Fruit fly (Drosophila melanogaster) whole organism, wandering third instar larva: ENCODE results near the gene He.

Experiments used
- Abd-B ChIP-seq: fragments of >200 bp; optimal IDR thresholded peaks from 2 replicates; lab custom pipeline; 2017; ENCODE audit warnings: missing biosample characterization, missing genetic modification characterization
- CrebA ChIP-seq: fragments of 200-800 bp; sonication (Bioruptor generic); optimal IDR thresholded peaks from 2 replicates; lab custom pipeline; 2016; ENCODE audit warnings: missing biosample characterization, mild to moderate bottlenecking, missing genetic modification characterization, borderline replicate concordance
- Hr78 ChIP-seq: fragments of >200 bp; optimal IDR thresholded peaks from 2 replicates; lab custom pipeline; 2017; ENCODE audit warnings: missing biosample characterization, missing genetic modification characterization
- OdsH ChIP-seq: fragments of 200-800 bp; sonication (Bioruptor generic); optimal IDR thresholded peaks from 2 replicates; lab custom pipeline; 2016; ENCODE audit warnings: missing biosample characterization, mild to moderate bottlenecking, missing genetic modification characterization
- Sp1 ChIP-seq: fragments of 200-800 bp; sonication (Bioruptor generic); optimal IDR thresholded peaks from 3 replicates; lab custom pipeline; 2019; ENCODE audit warnings: missing biosample characterization, mild to moderate bottlenecking, missing genetic modification characterization, moderate library complexity
- dsf ChIP-seq: sonication (Bioruptor generic); optimal IDR thresholded peaks from 2 replicates; lab custom pipeline; 2016; ENCODE audit warnings: missing biosample characterization, missing genetic modification characterization, borderline replicate concordance
- fru ChIP-seq: fragments of 200-800 bp; sonication (Bioruptor generic); optimal IDR thresholded peaks from 3 replicates; lab custom pipeline; 2016; ENCODE audit warnings: missing biosample characterization, mild to moderate bottlenecking, missing genetic modification characterization
- pan ChIP-seq: fragments of >200 bp; optimal IDR thresholded peaks from 2 replicates; lab custom pipeline; 2017
- psq ChIP-seq: fragments of 200-800 bp; sonication (Bioruptor generic); optimal IDR thresholded peaks from 3 replicates; lab custom pipeline; 2017; ENCODE audit warnings: missing biosample characterization, mild to moderate bottlenecking, missing genetic modification characterization, moderate library complexity
- usp ChIP-seq: fragments of >200 bp; optimal IDR thresholded peaks from 2 replicates; lab custom pipeline; 2017; ENCODE audit warnings: missing biosample characterization, missing genetic modification characterization

dm6 chr2L:13963467-13964122, 9.2 kb downstream of the He start, which contains the start of gene NimB1:
- TF ChIP-seq pan = no peak
- TF ChIP-seq fru = no peak
- TF ChIP-seq OdsH (GFP tag; lab: Kevin White, UChicago) = no peak
- no peak for TF ChIP-seq Sp1 (GFP tag; lab: Kevin White, UChicago)
- TF ChIP-seq CrebA (GFP tag; lab: Kevin White, UChicago) = no peak
- no peak for TF ChIP-seq psq
- no peak for TF ChIP-seq Abd-B (GFP tag; lab: Kevin White, UChicago)
- TF ChIP-seq usp (GFP tag; lab: Kevin White, UChicago) = no peak
- no peak for TF ChIP-seq dsf (GFP tag; lab: Kevin White, UChicago)
- no peak for TF ChIP-seq Hr78 (GFP tag; lab: Kevin White, UChicago)
